Fruit fly (Drosophila melanogaster): ENCODE results near the gene AdipoR.
A peak's percentile ranks its signal among the peaks of the same experiment; 100 is the strongest.

AdipoR gene

DNA sequence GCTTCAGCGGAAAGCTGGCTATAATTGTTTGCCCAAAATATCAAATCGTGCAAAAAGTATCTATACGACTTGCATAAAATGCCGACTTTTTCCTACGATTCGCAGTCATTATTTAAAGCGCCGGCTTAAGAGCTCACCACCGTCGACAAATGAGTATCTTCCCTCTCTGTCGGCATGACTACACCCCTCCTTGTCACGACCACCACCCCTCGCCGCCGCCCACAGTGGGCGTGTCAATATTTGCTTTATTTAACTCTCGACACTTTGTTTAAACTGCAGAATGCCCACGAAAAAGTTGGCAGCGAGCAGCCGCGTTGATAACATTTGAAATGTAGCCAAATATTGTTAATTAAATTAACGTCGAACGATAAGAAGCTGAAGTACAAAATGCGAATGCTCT lies 29.4 kb downstream of the AdipoR start (continued):
- TF ChIP-seq hth (optimal IDR thresholded peaks at IDR 0.05) (no peak), wdn (GFP tag; IDR thresholded peaks at IDR 0.05) (no peak), CG8478 (optimal IDR thresholded peaks at IDR 0.05) (no peak), HmgZ (tag; optimal IDR thresholded peaks at IDR 0.05) (no peak), CG1529 (GFP tag; optimal IDR thresholded peaks at IDR 0.05) (no peak), Optix (GFP tag; IDR thresholded peaks at IDR 0.05) (no peak), CG9437 (GFP tag; optimal IDR thresholded peaks at IDR 0.05) (no peak), Rx (GFP tag; IDR thresholded peaks at IDR 0.05) (0 out of 2 replicates have a peak, but pooled peaks have one; percentile 22), fd64A (GFP tag; optimal IDR thresholded peaks at IDR 0.05) (no peak), CG3065 (GFP tag; optimal IDR thresholded peaks at IDR 0.05) (no peak), Rfx (GFP tag; IDR thresholded peaks at IDR 0.05) (peak; percentile 28; the same call in 1 of the 2 replicates), wor (GFP tag; IDR thresholded peaks at IDR 0.05) (no peak), CG7372 (GFP tag; IDR thresholded peaks at IDR 0.05) (no peak), jumu (GFP tag; optimal IDR thresholded peaks at IDR 0.05) (no peak), slbo (GFP tag; IDR thresholded peaks at IDR 0.05) (no peak), sug (tag; optimal IDR thresholded peaks at IDR 0.05) (peak; percentile 31), CG10366 (GFP tag; IDR thresholded peaks at IDR 0.05) (no peak), jing (GFP tag; optimal IDR thresholded peaks at IDR 0.05) (no peak), CG3281 (GFP tag; optimal IDR thresholded peaks at IDR 0.05) (peak; percentile 8), bbx (GFP tag; IDR thresholded peaks at IDR 0.05; ENCODE audit: partially characterized antibody) (no peak), CG2120 (GFP tag; optimal IDR thresholded peaks at IDR 0.05) (peak; percentile 12), HHEX (GFP tag; optimal IDR thresholded peaks at IDR 0.05) (no peak), ab (GFP tag; optimal IDR thresholded peaks at IDR 0.05) (no peak), BtbVII (GFP tag; optimal IDR thresholded peaks at IDR 0.05) (peak; percentile 16), dm (GFP tag; optimal IDR thresholded peaks at IDR 0.05) (no peak), B-H2 (GFP tag; optimal IDR thresholded peaks at IDR 0.05) (peak; percentile 22), CG8290 (GFP tag; optimal IDR thresholded peaks at IDR 0.05) (no peak), CG8290 (tag; optimal IDR thresholded peaks at IDR 0.05) (peak in 1 of 2 experiments; percentile 62), CG17912 (GFP tag; optimal IDR thresholded peaks at IDR 0.05) (no peak), CG34376 (GFP tag; optimal IDR thresholded peaks at IDR 0.05) (no peak), ERR (GFP tag; optimal IDR thresholded peaks at IDR 0.05) (no peak), Hmr (GFP tag; optimal IDR thresholded peaks at IDR 0.05) (peak; percentile 19), org-1 (GFP tag; optimal IDR thresholded peaks at IDR 0.05) (no peak), chinmo (GFP tag; IDR thresholded peaks at IDR 0.05; ENCODE audit: partially characterized antibody) (no peak), ap (GFP tag; IDR thresholded peaks at IDR 0.05) (no peak), CG4730 (GFP tag; IDR thresholded peaks at IDR 0.05) (no peak), Camta (GFP tag; optimal IDR thresholded peaks at IDR 0.05) (no peak), pnt (GFP tag; optimal IDR thresholded peaks at IDR 0.05) (no peak), sob (GFP tag; IDR thresholded peaks at IDR 0.05) (no peak), CG1832 (GFP tag; optimal IDR thresholded peaks at IDR 0.05) (peak; percentile 0), fu2 (GFP tag; optimal IDR thresholded peaks at IDR 0.05) (no peak), disco-r (GFP tag; optimal IDR thresholded peaks at IDR 0.05) (no peak), amos (GFP tag; IDR thresholded peaks at IDR 0.05; ENCODE audit: partially characterized antibody) (no peak), stwl (tag; optimal IDR thresholded peaks at IDR 0.05) (no peak), CG4820 (GFP tag; optimal IDR thresholded peaks at IDR 0.05) (no peak), HmgD (GFP tag; optimal IDR thresholded peaks at IDR 0.05) (no peak), sens-2 (GFP tag; IDR thresholded peaks at IDR 0.05) (no peak), onecut (GFP tag; IDR thresholded peaks at IDR 0.05) (no peak), psq (GFP tag; optimal IDR thresholded peaks at IDR 0.05) (no peak), CG18599 (GFP tag; optimal IDR thresholded peaks at IDR 0.05) (peak; percentile 64), TFAM (GFP tag; optimal IDR thresholded peaks at IDR 0.05) (no peak), CG15696 (tag; optimal IDR thresholded peaks at IDR 0.05) (no peak), Dad (GFP tag; optimal IDR thresholded peaks at IDR 0.05) (no peak), ind (GFP tag; optimal IDR thresholded peaks at IDR 0.05) (no peak)
